Fruit fly (Drosophila melanogaster) whole organism: ENCODE results near the gene ldbr.

ENCODE experiments used
- CG8478 ChIP-seq: fragments of >200 bp; optimal IDR thresholded peaks from 2 replicates; lab custom pipeline; 2018; ENCODE audit warnings: inconsistent platforms
- Dll ChIP-seq: fragments of >200 bp; optimal IDR thresholded peaks from 2 replicates; lab custom pipeline; 2017
- EcR ChIP-seq, 2 experiments: fragments of >200 bp; optimal IDR thresholded peaks; 2 replicates each; lab custom pipeline; 2017; ENCODE audit warnings: missing biosample characterization in 2 of 2, missing genetic modification characterization in 2 of 2, missing genetic modification reagents in 2 of 2
- pan ChIP-seq: fragments of >200 bp; optimal IDR thresholded peaks from 2 replicates; lab custom pipeline; 2017
- psq ChIP-seq: fragments of >200 bp; optimal IDR thresholded peaks from 2 replicates; lab custom pipeline; 2017
- usp ChIP-seq: fragments of >200 bp; optimal IDR thresholded peaks from 2 replicates; lab custom pipeline; 2017; ENCODE audit warnings: missing biosample characterization, missing genetic modification characterization, mixed read lengths

The ldbr gene

dm6 chr3L:8093553-8093952 lies 28.1 kb upstream of the ldbr start:
- no peak for TF ChIP-seq psq (lab: Kevin White, UChicago)
- no peak for TF ChIP-seq EcR (GFP tag; optimal IDR thresholded peaks at IDR 0.05; lab: Kevin White, UChicago)
- no peak for TF ChIP-seq pan (lab: Kevin White, UChicago)

dm6 chr3L:8094652-8095129 lies 26.9 kb upstream of the ldbr start:
- TF ChIP-seq Dll (lab: Kevin White, UChicago) (no peak), pan (lab: Kevin White, UChicago) (no peak), psq (lab: Kevin White, UChicago) (no peak), usp (GFP tag; lab: Kevin White, UChicago) (no peak), EcR (GFP tag; optimal IDR thresholded peaks at IDR 0.05; lab: Kevin White, UChicago) (no peak), CG8478 (lab: Kevin White, UChicago) (no peak)

DNA sequence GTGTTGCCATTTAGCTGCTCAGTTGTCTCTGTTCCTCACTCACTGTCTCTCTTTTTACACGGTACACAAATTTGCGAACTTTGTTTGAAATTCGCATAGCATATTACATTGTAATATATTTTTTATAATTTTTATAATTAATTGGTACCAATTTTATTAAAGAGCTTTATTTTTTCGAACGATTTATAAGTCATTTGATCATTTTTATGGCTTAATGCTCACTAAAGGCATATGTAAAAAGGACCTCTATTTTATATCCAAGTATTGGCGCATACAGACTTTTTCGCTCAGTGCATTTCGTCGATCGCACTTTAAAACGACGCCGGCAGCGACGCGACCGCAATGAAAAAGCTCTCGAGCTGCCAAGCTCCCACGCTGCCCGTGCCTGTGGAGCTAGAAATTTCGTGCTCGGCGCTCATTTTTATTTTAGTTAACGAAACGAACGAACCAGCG lies 25.5 kb upstream of the ldbr start:
- TF ChIP-seq usp (GFP tag; lab: Kevin White, UChicago) (no peak), CG8478 (lab: Kevin White, UChicago) (no peak), pan (lab: Kevin White, UChicago) (no peak), Dll (lab: Kevin White, UChicago) (no peak), EcR (GFP tag; optimal IDR thresholded peaks at IDR 0.05; lab: Kevin White, UChicago) (no peak), psq (lab: Kevin White, UChicago) (no peak)

DNA sequence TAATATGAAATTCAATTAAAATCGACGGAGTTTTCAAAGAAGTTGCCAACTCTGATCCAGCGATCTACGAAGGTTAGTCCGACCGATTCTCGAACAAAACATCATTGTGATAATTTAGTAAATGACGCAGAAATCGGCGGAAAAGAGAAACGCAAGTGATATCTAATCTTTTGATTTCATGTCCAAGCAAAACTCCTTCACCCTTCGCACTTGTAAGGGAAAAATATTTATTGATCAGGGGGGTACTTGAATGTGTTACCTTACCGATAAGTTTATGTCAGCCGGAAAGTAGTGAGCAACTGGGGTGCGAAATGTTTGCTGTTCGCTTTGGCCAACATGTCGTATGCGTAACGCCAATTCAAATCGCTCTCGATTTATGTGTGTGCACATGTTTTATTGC lies 24.5 kb upstream of the ldbr start:
- TF ChIP-seq psq (lab: Kevin White, UChicago) (no peak), pan (lab: Kevin White, UChicago) (no peak), EcR (GFP tag; optimal IDR thresholded peaks at IDR 0.05; lab: Kevin White, UChicago) (no peak), CG8478 (lab: Kevin White, UChicago) (no peak), Dll (lab: Kevin White, UChicago) (no peak), usp (GFP tag; lab: Kevin White, UChicago) (no peak)

DNA sequence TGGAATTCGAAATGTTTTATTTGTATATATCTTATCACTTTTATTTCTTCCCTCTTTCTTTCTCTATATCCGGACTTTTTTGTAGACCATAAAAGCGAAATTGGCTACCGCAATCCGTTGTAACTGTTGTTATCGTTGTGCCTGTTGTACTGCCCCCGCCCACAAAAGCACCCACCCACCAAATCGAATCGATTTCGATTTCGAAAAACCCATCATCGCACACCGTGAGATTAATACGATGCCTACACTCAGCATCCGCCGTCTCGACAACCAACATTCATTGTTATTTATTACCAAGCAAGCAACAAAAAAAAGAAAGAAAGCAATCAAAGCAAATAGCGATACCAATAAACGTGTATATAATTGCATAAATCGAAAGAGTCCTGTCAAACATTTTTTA lies 13.4 kb upstream of the ldbr start:
- TF ChIP-seq usp (GFP tag; lab: Kevin White, UChicago): no peak

DNA sequence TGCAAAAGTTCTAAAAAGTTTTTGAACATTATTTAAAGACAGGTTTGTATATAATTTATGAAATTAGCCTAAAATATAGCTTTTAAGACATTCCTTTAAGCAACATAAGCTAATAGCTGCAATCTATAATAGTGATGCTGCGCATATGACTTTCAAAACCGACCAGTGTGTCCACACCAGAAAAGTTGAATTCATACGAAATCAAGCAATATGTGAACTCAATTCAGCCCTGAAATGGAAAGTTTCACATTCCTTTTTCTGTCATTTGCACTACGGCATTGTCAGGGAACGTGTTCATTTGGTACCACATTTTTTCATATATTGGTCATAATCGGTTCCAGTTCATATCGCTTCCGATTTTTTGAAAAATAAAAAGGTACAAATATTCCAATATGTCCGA lies 12.7 kb upstream of the ldbr start, which contains the start of gene fan:
Gene fan, plus strand, starts transcription at position 247 of the 400 bp plus-strand sequence.
- no peak for TF ChIP-seq CG8478 (lab: Kevin White, UChicago)
- TF ChIP-seq pan (lab: Kevin White, UChicago): no peak
- no peak for TF ChIP-seq usp (GFP tag; lab: Kevin White, UChicago)
- no peak for TF ChIP-seq psq (lab: Kevin White, UChicago)
- no peak for TF ChIP-seq EcR (GFP tag; optimal IDR thresholded peaks at IDR 0.05; lab: Kevin White, UChicago)
- no peak for TF ChIP-seq Dll (lab: Kevin White, UChicago)

- no peak for TF ChIP-seq CG8478 (lab: Kevin White, UChicago)
- no peak for TF ChIP-seq EcR (GFP tag; optimal IDR thresholded peaks at IDR 0.05; lab: Kevin White, UChicago)
- TF ChIP-seq psq (lab: Kevin White, UChicago): no peak
- no peak for TF ChIP-seq usp (GFP tag; lab: Kevin White, UChicago)
- TF ChIP-seq pan (lab: Kevin White, UChicago): no peak
- TF ChIP-seq Dll (lab: Kevin White, UChicago): no peak
Measured at dm6 chr3L:8110171-8110570, 11.5 kb upstream of the ldbr start, which contains the start of gene Nulp1. Gene Nulp1 (plus strand): TSS chr3L:8110368.

DNA sequence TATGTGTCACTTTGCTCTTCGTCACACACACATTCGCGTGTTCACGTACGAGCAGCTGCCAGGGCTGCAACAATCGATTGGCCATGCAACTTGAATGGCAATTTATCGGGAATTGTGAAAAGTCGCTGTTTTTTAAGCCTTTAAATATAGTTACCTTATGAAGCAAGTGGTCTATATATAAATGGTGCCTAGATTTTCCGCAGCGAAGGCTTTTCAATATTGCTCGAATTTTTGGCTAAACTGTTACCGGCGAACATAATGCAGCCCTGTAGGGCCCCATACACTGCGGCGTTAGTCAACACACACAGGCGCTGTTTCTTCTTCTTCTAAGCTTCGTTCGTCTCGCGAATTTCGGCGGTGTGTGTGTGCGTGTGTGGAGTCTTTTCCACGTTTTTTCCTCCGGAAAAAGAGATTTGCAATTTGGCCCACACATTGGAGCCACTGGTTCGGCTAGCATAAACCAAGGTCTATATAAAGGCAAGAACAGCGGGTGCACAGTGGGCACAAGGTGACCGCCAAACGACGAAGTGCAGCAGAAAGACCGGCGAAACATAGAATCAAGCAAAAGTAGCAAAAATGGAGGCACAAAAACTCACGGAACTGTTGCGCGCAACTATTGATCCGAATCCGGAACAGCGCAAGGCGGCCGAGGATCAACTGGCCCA lies 5.6 kb upstream of the ldbr start, which contains the start of the genes Arp3 and msk:
Gene Arp3, minus strand, starts transcription at position 39 of the 665 bp plus-strand sequence.
Gene msk, plus strand, starts transcription at position 316 of the 665 bp plus-strand sequence.
- TF ChIP-seq psq (lab: Kevin White, UChicago) (no peak), usp (GFP tag; lab: Kevin White, UChicago) (no peak), Dll (lab: Kevin White, UChicago) (no peak), CG8478 (lab: Kevin White, UChicago) (no peak), pan (lab: Kevin White, UChicago) (no peak), EcR (GFP tag; optimal IDR thresholded peaks at IDR 0.05; lab: Kevin White, UChicago) (no peak)

dm6 chr3L:8116809-8117208 lies 4.8 kb upstream of the ldbr start:
- TF ChIP-seq CG8478 (lab: Kevin White, UChicago): no peak
- TF ChIP-seq usp (GFP tag; lab: Kevin White, UChicago): no peak
- no peak for TF ChIP-seq EcR (GFP tag; optimal IDR thresholded peaks at IDR 0.05; lab: Kevin White, UChicago)
- no peak for TF ChIP-seq Dll (lab: Kevin White, UChicago)
- no peak for TF ChIP-seq pan (lab: Kevin White, UChicago)
- no peak for TF ChIP-seq psq (lab: Kevin White, UChicago)

DNA sequence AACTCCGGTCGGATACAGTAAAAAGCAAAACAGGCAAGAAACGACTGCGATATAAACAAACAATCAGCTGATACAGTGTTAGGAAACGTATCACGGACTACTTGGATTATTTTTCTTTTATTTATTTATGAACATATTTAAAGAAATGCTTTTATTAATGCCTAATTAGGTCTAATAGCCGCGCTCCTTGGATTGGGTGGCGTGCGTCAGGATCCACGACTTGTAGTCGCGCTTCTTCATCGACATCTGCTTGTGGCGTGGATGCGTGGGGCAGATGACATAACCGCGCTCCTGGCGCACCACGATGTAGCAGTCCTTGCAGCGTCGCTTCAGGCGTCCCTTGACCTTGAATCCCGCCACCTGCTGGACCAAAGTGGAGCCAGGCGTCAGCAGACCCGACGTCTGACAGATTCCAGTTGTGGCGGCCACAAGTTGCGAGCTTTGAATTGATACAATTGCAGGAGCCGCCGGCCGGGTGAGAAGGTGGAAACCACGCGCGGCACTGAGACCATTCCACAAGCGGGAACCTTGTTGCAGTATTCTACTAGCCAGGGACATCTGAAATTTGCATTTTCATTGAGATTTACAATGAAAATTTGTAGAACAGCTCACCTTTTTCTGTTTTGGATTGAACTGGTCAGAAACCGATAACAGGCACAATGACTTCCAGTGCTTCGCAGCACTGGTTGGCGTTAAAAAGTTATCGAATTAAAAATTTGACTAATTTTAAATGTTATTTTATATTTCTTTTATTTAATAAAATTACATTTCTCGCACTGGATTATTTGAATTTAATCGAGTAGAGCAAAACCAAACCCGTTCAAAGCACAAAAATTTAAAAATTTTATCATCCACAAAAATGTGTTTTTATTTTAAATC lies 3.1 kb downstream of the ldbr start, which contains the start of the genes CG7550 and mRpL36:
Gene CG7550, minus strand, starts transcription at position 51 of the 879 bp plus-strand sequence.
Gene mRpL36, minus strand, starts transcription at position 652 of the 879 bp plus-strand sequence.
- no peak for TF ChIP-seq EcR (GFP tag; optimal IDR thresholded peaks at IDR 0.05; lab: Kevin White, UChicago)

- TF ChIP-seq usp (GFP tag; lab: Kevin White, UChicago) (no peak), pan (lab: Kevin White, UChicago) (no peak), EcR (GFP tag; optimal IDR thresholded peaks at IDR 0.05; lab: Kevin White, UChicago) (no peak), Dll (lab: Kevin White, UChicago) (no peak), CG8478 (lab: Kevin White, UChicago) (no peak), psq (lab: Kevin White, UChicago) (no peak)
Measured at dm6 chr3L:8127712-8128210, 6.1 kb downstream of the ldbr start, which contains the start of the genes Cds and Uba2. Gene Cds (plus strand): TSS chr3L:8127762. Gene Uba2 (minus strand): TSS chr3L:8127818.
